Fruit fly (Drosophila melanogaster) whole organism, adult: ENCODE data around the gene CG9132.

ENCODE experiments used
- CG1620 ChIP-seq: fragments of 200-800 bp; sonication (Bioruptor generic); optimal IDR thresholded peaks from 2 replicates; lab custom pipeline; 2016; ENCODE audit warnings: missing biosample characterization, missing genetic modification characterization
- CG33017 ChIP-seq: fragments of 200-800 bp; sonication (Bioruptor generic); optimal IDR thresholded peaks from 2 replicates; lab custom pipeline; 2018; ENCODE audit warnings: missing biosample characterization, mild to moderate bottlenecking, missing genetic modification characterization, moderate library complexity
- CG7045 ChIP-seq: fragments of 200-800 bp; sonication (Bioruptor generic); optimal IDR thresholded peaks from 2 replicates; lab custom pipeline; 2017; ENCODE audit warnings: missing biosample characterization, mild to moderate bottlenecking, missing genetic modification characterization
- Hr96 ChIP-seq: fragments of 200-800 bp; sonication (Bioruptor generic); optimal IDR thresholded peaks from 2 replicates; lab custom pipeline; 2016; ENCODE audit warnings: missing biosample characterization, missing genetic modification characterization
- toe ChIP-seq: fragments of 200-800 bp; sonication (Bioruptor generic); optimal IDR thresholded peaks from 2 replicates; lab custom pipeline; 2016; ENCODE audit warnings: missing biosample characterization, missing genetic modification characterization

DNA sequence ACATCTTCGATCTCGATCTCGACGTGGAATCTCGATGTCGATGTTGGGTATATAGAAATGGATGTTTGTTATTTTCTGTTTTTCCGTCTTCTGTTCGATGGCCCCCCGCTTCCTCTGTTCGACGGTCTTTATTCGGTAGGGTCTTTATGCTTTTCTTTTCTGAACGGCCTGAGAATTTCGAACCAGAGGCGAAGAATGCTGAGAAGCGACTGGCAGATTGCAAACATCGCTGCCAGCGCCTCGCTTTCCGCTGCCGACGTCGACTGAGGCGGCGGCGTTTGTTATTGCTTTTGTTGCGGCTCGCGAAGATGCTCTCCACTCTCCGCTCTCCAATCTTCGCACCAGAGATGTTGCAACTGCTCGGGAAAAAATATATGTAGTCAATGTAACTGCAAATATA lies 34.8 kb upstream of the CG9132 start, which contains the start of the genes CG13004 and CG46306:
- TF ChIP-seq CG7045 (no peak), Hr96 (no peak), CG1620 (no peak), CG33017 (tag; lab: Kevin White, UChicago) (no peak), toe (GFP tag; lab: Kevin White, UChicago) (no peak)
